Worm (Caenorhabditis elegans) whole organism, L2 larva: Measurements from ENCODE around the gene srbc-44.

Source experiments
- F13H6.1 ChIP-seq: sonication (generic microtip); optimal IDR thresholded peaks from 2 replicates; lab custom pipeline; 2016; ENCODE audit warnings: missing genetic modification characterization, missing compliant biosample characterization
- ama-1 ChIP-seq: fragments of 150-350 bp; optimal IDR thresholded peaks from 2 replicates; lab custom pipeline; 2018; ENCODE audit warnings: inconsistent platforms
- dmd-4 ChIP-seq: sonication (generic microtip); optimal IDR thresholded peaks from 2 replicates; lab custom pipeline; 2017; ENCODE audit warnings: missing biosample characterization, missing genetic modification characterization
- elt-1 ChIP-seq: fragments of 150-350 bp; optimal IDR thresholded peaks from 2 replicates; lab custom pipeline; 2014; ENCODE audit warnings: missing biosample characterization, missing genetic modification characterization
- lin-13 ChIP-seq: fragments of 150-350 bp; optimal IDR thresholded peaks from 2 replicates; lab custom pipeline; 2014; ENCODE audit warnings: missing biosample characterization, missing genetic modification reagents, missing genetic modification characterization
- mbf-1 ChIP-seq: sonication (generic microtip); optimal IDR thresholded peaks from 2 replicates; lab custom pipeline; 2017; ENCODE audit warnings: missing biosample characterization, missing genetic modification characterization
- mdl-1 ChIP-seq, 2 experiments: fragments of 150-350 bp in 1 of 2; sonication (generic microtip) in 1 of 2; optimal IDR thresholded peaks; 2 replicates each; lab custom pipeline; 2017; ENCODE audit warnings: missing biosample characterization in 2 of 2, missing genetic modification characterization in 2 of 2
- nhr-11 ChIP-seq: fragments of 150-350 bp; optimal IDR thresholded peaks from 2 replicates; lab custom pipeline; 2014; ENCODE audit warnings: missing biosample characterization, missing genetic modification characterization
- nhr-12 ChIP-seq: fragments of 150-350 bp; optimal IDR thresholded peaks from 2 replicates; lab custom pipeline; 2014; ENCODE audit warnings: missing biosample characterization, missing genetic modification characterization
- nhr-25 ChIP-seq: fragments of 150-350 bp; sonication (generic microtip); optimal IDR thresholded peaks from 3 replicates; lab custom pipeline; 2014; ENCODE audit warnings: missing biosample characterization, missing genetic modification characterization
- skn-1 ChIP-seq: sonication (generic microtip); optimal IDR thresholded peaks from 2 replicates; lab custom pipeline; 2017; ENCODE audit warnings: missing biosample characterization, missing genetic modification characterization
- zag-1 ChIP-seq: fragments of 150-350 bp; optimal IDR thresholded peaks from 2 replicates; lab custom pipeline; 2014; ENCODE audit warnings: missing biosample characterization, missing genetic modification characterization

DNA sequence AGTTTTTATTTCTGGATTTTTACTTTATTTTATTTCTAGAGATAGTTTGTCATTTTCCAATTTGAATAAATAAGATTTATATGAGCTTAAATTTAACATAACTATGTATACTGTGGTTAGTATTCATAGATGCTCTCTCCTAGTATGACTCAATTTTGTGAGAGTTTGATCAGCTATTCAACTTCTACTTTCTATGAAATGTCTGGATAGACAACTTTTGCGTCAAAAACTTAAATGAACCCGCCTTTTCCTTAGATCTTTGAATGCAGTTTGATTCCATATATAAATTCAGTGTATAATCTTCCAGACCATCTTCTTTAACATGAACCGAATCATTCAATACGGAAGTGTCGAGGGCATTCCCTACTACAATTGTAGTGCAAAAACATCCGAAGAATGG lies 19.4 kb downstream of the srbc-44 start, which contains the start of gene srt-43:
- no peak for TF ChIP-seq zag-1 (tag; lab: Kevin White, UChicago)
- TF ChIP-seq nhr-12 (tag; lab: Kevin White, UChicago), result no peak
- TF ChIP-seq dmd-4, result no peak
- TF ChIP-seq nhr-11, result no peak
- TF ChIP-seq lin-13 (GFP tag; lab: Kevin White, UChicago), result no peak
- no peak for TF ChIP-seq ama-1 (lab: Kevin White, UChicago)
- no peak for TF ChIP-seq nhr-25 (tag; lab: Kevin White, UChicago)
- TF ChIP-seq mdl-1 (tag; optimal IDR thresholded peaks at IDR 0.05; lab: Kevin White, UChicago), result no peak
- no peak for TF ChIP-seq F13H6.1 (tag; lab: Kevin White, UChicago)
- no peak for TF ChIP-seq elt-1 (tag; lab: Kevin White, UChicago)
- no peak for TF ChIP-seq mbf-1 (tag; lab: Kevin White, UChicago)
- TF ChIP-seq skn-1 (tag; lab: Kevin White, UChicago), result no peak
